Fruit fly (Drosophila melanogaster): ENCODE results near the gene BTBD9.

- TF ChIP-seq usp (GFP tag; optimal IDR thresholded peaks at IDR 0.05) (no peak), EcR (GFP tag; optimal IDR thresholded peaks at IDR 0.05) (no peak), pan (optimal IDR thresholded peaks at IDR 0.05) (no peak), Dll (optimal IDR thresholded peaks at IDR 0.05) (no peak), psq (optimal IDR thresholded peaks at IDR 0.05) (no peak)
Observed at dm6 chrX:10787352-10787751, 19.0 kb downstream of the BTBD9 start.

Data from whole organism.